Fruit fly (Drosophila melanogaster) whole organism, embryonic: Measurements from ENCODE around the gene CG18233.

Experiments
- Antp ChIP-seq: fragments of 200-800 bp; sonication (Bioruptor generic); optimal IDR thresholded peaks from 3 replicates; lab custom pipeline; 2016; ENCODE audit warnings: missing biosample characterization, missing genetic modification characterization
- CG1024 ChIP-seq: fragments of 200-800 bp; sonication (Bioruptor generic); IDR thresholded peaks from 2 replicates; pipeline ENCODE4 v1.3.6; 2022; ENCODE audit warnings: missing biosample characterization, missing genetic modification characterization
- CG12104 ChIP-seq: fragments of 200-800 bp; sonication (Bioruptor generic); optimal IDR thresholded peaks from 3 replicates; lab custom pipeline; 2016; ENCODE audit warnings: missing biosample characterization, missing genetic modification characterization
- CG12299 ChIP-seq: fragments of 200-800 bp; sonication (Bioruptor generic); optimal IDR thresholded peaks from 2 replicates; lab custom pipeline; 2018; ENCODE audit warnings: missing biosample characterization, mild to moderate bottlenecking, missing genetic modification characterization
- CG13123 ChIP-seq: fragments of 200-800 bp; sonication (Bioruptor generic); optimal IDR thresholded peaks from 2 replicates; lab custom pipeline; 2016; ENCODE audit warnings: missing biosample characterization, missing genetic modification characterization
- CG14710 ChIP-seq: fragments of 200-800 bp; sonication (Bioruptor generic); optimal IDR thresholded peaks from 3 replicates; lab custom pipeline; 2019; ENCODE audit warnings: missing biosample characterization, mild to moderate bottlenecking, missing genetic modification characterization, moderate library complexity
- CG1529 ChIP-seq: fragments of 200-800 bp; sonication (Bioruptor generic); optimal IDR thresholded peaks from 3 replicates; lab custom pipeline; 2018; ENCODE audit warnings: missing biosample characterization, missing genetic modification characterization
- CG15696 ChIP-seq: fragments of 200-800 bp; sonication (Bioruptor generic); optimal IDR thresholded peaks from 2 replicates; lab custom pipeline; 2019; ENCODE audit warnings: missing biosample characterization, mild to moderate bottlenecking, missing genetic modification characterization, moderate library complexity
- CG17328 ChIP-seq: fragments of 200-800 bp; sonication (Bioruptor generic); IDR thresholded peaks from 2 replicates; pipeline ENCODE4 v1.3.6; 2022; ENCODE audit warnings: missing biosample characterization, missing genetic modification characterization
- CG17385 ChIP-seq: fragments of 200-800 bp; sonication (Bioruptor generic); optimal IDR thresholded peaks from 3 replicates; lab custom pipeline; 2018; ENCODE audit warnings: missing biosample characterization, mild to moderate bottlenecking, missing genetic modification characterization
- CG1832 ChIP-seq: fragments of 200-800 bp; sonication (Bioruptor generic); optimal IDR thresholded peaks from 2 replicates; lab custom pipeline; 2017; ENCODE audit warnings: missing biosample characterization, mild to moderate bottlenecking, missing genetic modification characterization, inconsistent platforms
- CG2202 ChIP-seq: fragments of 200-800 bp; sonication (Bioruptor generic); optimal IDR thresholded peaks from 2 replicates; lab custom pipeline; 2018; ENCODE audit warnings: missing biosample characterization, mild to moderate bottlenecking, missing genetic modification characterization
- CG3838 ChIP-seq: fragments of 200-800 bp; sonication (Bioruptor generic); optimal IDR thresholded peaks from 3 replicates; lab custom pipeline; 2016; ENCODE audit warnings: missing biosample characterization, missing genetic modification characterization
- CG42726 ChIP-seq: fragments of 200-800 bp; sonication (Bioruptor generic); IDR thresholded peaks from 2 replicates; pipeline ENCODE4 v1.3.6; 2022; ENCODE audit warnings: missing biosample characterization, missing genetic modification characterization; ENCODE audit not compliant: partially characterized antibody
- CG4282 ChIP-seq: fragments of 200-800 bp; sonication (Bioruptor generic); optimal IDR thresholded peaks from 2 replicates; lab custom pipeline; 2016; ENCODE audit warnings: missing biosample characterization, missing genetic modification characterization
- CG5245 ChIP-seq: fragments of 200-800 bp; sonication (Bioruptor generic); optimal IDR thresholded peaks from 3 replicates; lab custom pipeline; 2016; ENCODE audit warnings: missing biosample characterization, missing genetic modification characterization
- CG6175 ChIP-seq: fragments of 200-800 bp; sonication (Bioruptor generic); IDR thresholded peaks from 3 replicates; pipeline ENCODE4 v1.3.6; 2022; ENCODE audit warnings: missing biosample characterization, missing genetic modification characterization
- CG7271 ChIP-seq: fragments of 200-800 bp; sonication (Bioruptor generic); optimal IDR thresholded peaks from 2 replicates; lab custom pipeline; 2018; ENCODE audit warnings: missing biosample characterization, mild to moderate bottlenecking, missing genetic modification characterization, moderate library complexity
- CG7786 ChIP-seq: fragments of 200-800 bp; sonication (Bioruptor generic); optimal IDR thresholded peaks from 2 replicates; lab custom pipeline; 2016; ENCODE audit warnings: missing biosample characterization, missing genetic modification characterization
- CG8359 ChIP-seq: fragments of 200-800 bp; sonication (Bioruptor generic); optimal IDR thresholded peaks from 2 replicates; lab custom pipeline; 2017; ENCODE audit warnings: missing biosample characterization, mild to moderate bottlenecking, missing genetic modification characterization, borderline replicate concordance
- CG8388 ChIP-seq: fragments of 200-800 bp; sonication (Bioruptor generic); optimal IDR thresholded peaks from 2 replicates; lab custom pipeline; 2019; ENCODE audit warnings: missing biosample characterization, mild to moderate bottlenecking, missing genetic modification characterization, moderate library complexity
- CG9437 ChIP-seq: fragments of 200-800 bp; sonication (Bioruptor generic); optimal IDR thresholded peaks from 2 replicates; lab custom pipeline; 2018; ENCODE audit warnings: missing biosample characterization, mild to moderate bottlenecking, missing genetic modification characterization
- CHES-1-like ChIP-seq: fragments of 200-800 bp; sonication (Bioruptor generic); optimal IDR thresholded peaks from 2 replicates; lab custom pipeline; 2016; ENCODE audit warnings: missing biosample characterization, missing genetic modification characterization
- Deaf1 ChIP-seq: fragments of 200-800 bp; optimal IDR thresholded peaks from 3 replicates; lab custom pipeline; 2019; ENCODE audit warnings: missing biosample characterization, mild to moderate bottlenecking, missing genetic modification characterization, moderate library complexity
- Dek ChIP-seq: fragments of 200-800 bp; sonication (Bioruptor generic); optimal IDR thresholded peaks from 3 replicates; lab custom pipeline; 2019; ENCODE audit warnings: missing biosample characterization, mild to moderate bottlenecking, missing genetic modification characterization, moderate library complexity
- Dll ChIP-seq: fragments of 200-800 bp; sonication (Bioruptor generic); IDR thresholded peaks from 4 replicates; pipeline ENCODE4 v1.3.6; 2022; ENCODE audit warnings: missing biosample characterization, missing genetic modification characterization; ENCODE audit not compliant: partially characterized antibody
- ERR ChIP-seq: fragments of 200-800 bp; sonication (Bioruptor generic); optimal IDR thresholded peaks from 2 replicates; lab custom pipeline; 2016; ENCODE audit warnings: missing biosample characterization, missing genetic modification characterization
- Hey ChIP-seq: fragments of 200-800 bp; sonication (Bioruptor generic); optimal IDR thresholded peaks from 3 replicates; lab custom pipeline; 2018; ENCODE audit warnings: missing biosample characterization, mild to moderate bottlenecking, missing genetic modification characterization
- Kr ChIP-seq: fragments of 200-800 bp; sonication (Bioruptor generic); optimal IDR thresholded peaks from 2 replicates; lab custom pipeline; 2017; ENCODE audit warnings: missing biosample characterization, mild to moderate bottlenecking, missing genetic modification characterization
- Lpt ChIP-seq: fragments of >200 bp; optimal IDR thresholded peaks from 2 replicates; lab custom pipeline; 2018; ENCODE audit warnings: missing biosample characterization, missing genetic modification characterization
- Meics ChIP-seq: fragments of 200-800 bp; sonication (Bioruptor generic); optimal IDR thresholded peaks from 2 replicates; lab custom pipeline; 2017; ENCODE audit warnings: missing biosample characterization, mild to moderate bottlenecking, missing genetic modification characterization
- NK7.1 ChIP-seq: fragments of 200-800 bp; sonication (Bioruptor generic); optimal IDR thresholded peaks from 3 replicates; lab custom pipeline; 2016; ENCODE audit warnings: missing biosample characterization, missing genetic modification characterization
- PHDP ChIP-seq: fragments of 200-800 bp; sonication (Bioruptor generic); optimal IDR thresholded peaks from 3 replicates; lab custom pipeline; 2018; ENCODE audit warnings: missing biosample characterization, mild to moderate bottlenecking, missing genetic modification characterization, moderate library complexity
- Rfx ChIP-seq: fragments of 200-800 bp; sonication (Bioruptor generic); IDR thresholded peaks from 2 replicates; pipeline ENCODE4 v1.3.6; 2022; ENCODE audit warnings: missing biosample characterization, missing genetic modification characterization
- Spps ChIP-seq: fragments of 200-800 bp; sonication (Bioruptor generic); optimal IDR thresholded peaks from 2 replicates; lab custom pipeline; 2018; ENCODE audit warnings: missing biosample characterization, mild to moderate bottlenecking, missing genetic modification characterization
- Stat92E ChIP-seq, 3 experiments: fragments of >200 bp in 2 of 3; fragments of 200-800 bp in 1 of 3; sonication (Bioruptor generic) in 1 of 3; optimal IDR thresholded peaks; 2 replicates each; lab custom pipeline; 2017 to 2019; ENCODE audit warnings: missing biosample characterization in 3 of 3, missing genetic modification characterization in 3 of 3, mild to moderate bottlenecking in 1 of 3, moderate library complexity in 1 of 3
- amos ChIP-seq: fragments of 200-800 bp; sonication (Bioruptor generic); IDR thresholded peaks from 2 replicates; pipeline ENCODE4 v1.3.6; 2022; ENCODE audit warnings: missing biosample characterization, missing genetic modification characterization; ENCODE audit not compliant: partially characterized antibody
- bab2 ChIP-seq: fragments of 200-800 bp; sonication (Bioruptor generic); optimal IDR thresholded peaks from 2 replicates; lab custom pipeline; 2016; ENCODE audit warnings: missing biosample characterization, missing genetic modification characterization
- crp ChIP-seq, 2 experiments: fragments of 200-800 bp; sonication (Bioruptor generic); optimal IDR thresholded peaks; 2 replicates in 1 of 2; 3 replicates in 1 of 2; lab custom pipeline; 2017; ENCODE audit warnings: missing biosample characterization in 2 of 2, missing genetic modification characterization in 2 of 2, mild to moderate bottlenecking in 1 of 2, moderate library complexity in 1 of 2
- cwo ChIP-seq: fragments of 200-800 bp; sonication (Bioruptor generic); optimal IDR thresholded peaks from 3 replicates; lab custom pipeline; 2017; ENCODE audit warnings: missing biosample characterization, missing genetic modification characterization, mild to moderate bottlenecking, moderate library complexity, missing genetic modification reagents
- esg ChIP-seq: fragments of 200-800 bp; sonication (Bioruptor generic); conservative IDR thresholded peaks from 2 replicates; pipeline ENCODE4 v1.3.6; 2022; ENCODE audit warnings: missing biosample characterization, missing genetic modification characterization
- eve ChIP-seq, 2 experiments: fragments of >200 bp; optimal IDR thresholded peaks; 2 replicates each; lab custom pipeline; 2017; ENCODE audit warnings: missing biosample characterization in 2 of 2, missing genetic modification characterization in 2 of 2
- mam ChIP-seq: fragments of 200-800 bp; sonication (Bioruptor generic); optimal IDR thresholded peaks from 3 replicates; lab custom pipeline; 2016; ENCODE audit warnings: missing biosample characterization, missing genetic modification characterization
- org-1 ChIP-seq: fragments of 200-800 bp; sonication (Bioruptor generic); optimal IDR thresholded peaks from 2 replicates; lab custom pipeline; 2017; ENCODE audit warnings: missing biosample characterization, missing genetic modification characterization
- sd ChIP-seq: fragments of 200-800 bp; sonication (Bioruptor generic); optimal IDR thresholded peaks from 3 replicates; lab custom pipeline; 2018; ENCODE audit warnings: missing biosample characterization, mild to moderate bottlenecking, missing genetic modification characterization, moderate library complexity
- sima ChIP-seq: fragments of 200-800 bp; sonication (Bioruptor generic); optimal IDR thresholded peaks from 2 replicates; lab custom pipeline; 2016; ENCODE audit warnings: missing biosample characterization, missing genetic modification characterization
- stwl ChIP-seq: fragments of 200-800 bp; sonication (Bioruptor generic); optimal IDR thresholded peaks from 3 replicates; lab custom pipeline; 2018; ENCODE audit warnings: missing biosample characterization, mild to moderate bottlenecking, missing genetic modification characterization, moderate library complexity
- tgo ChIP-seq: fragments of 200-800 bp; sonication (Bioruptor generic); IDR thresholded peaks from 3 replicates; pipeline ENCODE4 v1.3.6; 2022; ENCODE audit warnings: missing biosample characterization, missing genetic modification characterization
- tup ChIP-seq: fragments of 200-800 bp; sonication (Bioruptor generic); optimal IDR thresholded peaks from 2 replicates; lab custom pipeline; 2016; ENCODE audit warnings: missing biosample characterization, mild to moderate bottlenecking, missing genetic modification characterization, moderate library complexity
- vvl ChIP-seq: fragments of 200-800 bp; sonication (Bioruptor generic); IDR thresholded peaks from 2 replicates; pipeline ENCODE4 v1.3.6; 2022; ENCODE audit warnings: missing biosample characterization, missing genetic modification characterization
- yki ChIP-seq: fragments of >200 bp; optimal IDR thresholded peaks from 3 replicates; lab custom pipeline; 2018

Gene CG18233

DNA sequence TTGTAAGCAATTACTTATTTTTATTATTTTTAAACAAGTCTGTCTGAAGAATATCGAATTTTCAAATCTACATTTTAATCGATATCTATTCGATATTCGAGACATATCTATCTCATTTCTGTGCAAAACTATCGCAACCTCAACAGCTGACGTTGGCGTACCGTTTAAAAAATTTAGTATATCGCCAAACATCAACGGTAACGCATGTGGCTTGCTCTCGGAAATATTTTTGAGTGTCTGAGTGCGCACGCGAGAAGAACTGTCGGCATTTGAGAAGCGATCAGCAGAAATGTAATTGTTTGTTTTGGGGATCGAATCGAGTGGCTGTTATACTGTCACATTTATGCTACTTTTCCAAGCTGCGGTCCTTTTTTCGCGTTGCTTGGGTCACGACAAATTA lies 20.5 kb downstream of the CG18233 start, which contains the start of gene MYPT-75D (continued):
- TF ChIP-seq stwl (tag; lab: Kevin White, UChicago) (peak; percentile 89), tgo (GFP tag; lab: Robert Waterston, UW) (no peak), esg (GFP tag; lab: Robert Waterston, UW) (no peak), CG17328 (GFP tag; lab: Robert Waterston, UW) (no peak), CG14710 (tag; lab: Kevin White, UChicago) (peak; percentile 51), CG5245 (GFP tag; lab: Kevin White, UChicago) (no peak), eve (GFP tag; optimal IDR thresholded peaks at IDR 0.05; lab: Kevin White, UChicago) (no peak), amos (peak; percentile 96), cwo (GFP tag; lab: Kevin White, UChicago) (peak; percentile 37), sima (no peak), CHES-1-like (peak; percentile 62), CG42726 (GFP tag; lab: Robert Waterston, UW) (peak; percentile 90), Stat92E (GFP tag; optimal IDR thresholded peaks at IDR 0.05; lab: Kevin White, UChicago) (peak in 1 of 3 experiments; percentile 86), Lpt (no peak), CG1529 (GFP tag; lab: Kevin White, UChicago) (no peak), vvl (GFP tag; lab: Robert Waterston, UW) (peak; percentile 49), CG7786 (GFP tag; lab: Kevin White, UChicago) (no peak), CG7271 (tag; lab: Kevin White, UChicago) (peak; percentile 22), CG2202 (tag; lab: Kevin White, UChicago) (peak; percentile 35), CG1024 (GFP tag; lab: Robert Waterston, UW) (no peak; the same call in 1 of the 2 replicates), Deaf1 (tag; lab: Kevin White, UChicago) (peak; percentile 47), CG1832 (GFP tag; lab: Kevin White, UChicago) (no peak), NK7.1 (GFP tag; lab: Kevin White, UChicago) (no peak), CG9437 (no peak), Hey (no peak), Dek (tag; lab: Kevin White, UChicago) (no peak), Rfx (GFP tag; lab: Robert Waterston, UW) (peak; percentile 38; the same call in 1 of the 2 replicates), Kr (GFP tag; lab: Kevin White, UChicago) (no peak), Dll (peak; percentile 91), Antp (GFP tag; lab: Kevin White, UChicago) (peak; percentile 29), bab2 (GFP tag; lab: Kevin White, UChicago) (no peak), CG17385 (GFP tag; lab: Kevin White, UChicago) (peak; percentile 52), CG12299 (tag; lab: Kevin White, UChicago) (peak; percentile 22), crp (GFP tag; optimal IDR thresholded peaks at IDR 0.05; lab: Kevin White, UChicago) (peak; percentile 57 to 95), Meics (GFP tag; lab: Kevin White, UChicago) (peak; percentile 47), CG4282 (GFP tag; lab: Kevin White, UChicago) (peak; percentile 41), yki (lab: Kevin White, UChicago) (no peak), CG15696 (tag; lab: Kevin White, UChicago) (no peak), CG3838 (GFP tag; lab: Kevin White, UChicago) (no peak), Spps (tag; lab: Kevin White, UChicago) (no peak), CG12104 (GFP tag; lab: Kevin White, UChicago) (no peak), CG13123 (GFP tag; lab: Kevin White, UChicago) (no peak), sd (tag; lab: Kevin White, UChicago) (peak; percentile 70), CG8388 (GFP tag; lab: Kevin White, UChicago) (no peak), ERR (GFP tag; lab: Kevin White, UChicago) (peak; percentile 20), CG8359 (no peak), tup (GFP tag; lab: Kevin White, UChicago) (no peak), org-1 (GFP tag; lab: Kevin White, UChicago) (no peak), mam (GFP tag; lab: Kevin White, UChicago) (peak; percentile 22), PHDP (peak; percentile 23), CG6175 (GFP tag; lab: Robert Waterston, UW) (no peak)
